Fruit fly (Drosophila melanogaster): ENCODE results near the gene CG42588.

CG42588 gene

dm6 chr3L:12772740-12773686 lies 41.0 kb upstream of the CG42588 start, which contains the start of gene Hip1 (continued):
- TF ChIP-seq pros (GFP tag; optimal IDR thresholded peaks at IDR 0.05) = no peak
- TF ChIP-seq CG10147 (GFP tag; optimal IDR thresholded peaks at IDR 0.05) = no peak
- no peak for TF ChIP-seq CG8944 (GFP tag; optimal IDR thresholded peaks at IDR 0.05)
- TF ChIP-seq prd (optimal IDR thresholded peaks at IDR 0.05) = no peak
- TF ChIP-seq prd (GFP tag; IDR thresholded peaks at IDR 0.05) = no peak
- no peak for TF ChIP-seq mam (GFP tag; optimal IDR thresholded peaks at IDR 0.05)
- peak; percentile 79 for TF ChIP-seq HLH4C (GFP tag; IDR thresholded peaks at IDR 0.05; ENCODE audit: partially characterized antibody)
- TF ChIP-seq cad (GFP tag; optimal IDR thresholded peaks at IDR 0.05) = no peak
- TF ChIP-seq Rx (GFP tag; IDR thresholded peaks at IDR 0.05) = no peak
- TF ChIP-seq Opbp (GFP tag; IDR thresholded peaks at IDR 0.05; ENCODE audit: partially characterized antibody) = peak; percentile 87
- no peak for TF ChIP-seq Xbp1 (GFP tag; optimal IDR thresholded peaks at IDR 0.05)
- TF ChIP-seq CG13287 (GFP tag; IDR thresholded peaks at IDR 0.05; ENCODE audit: partially characterized antibody) = peak; percentile 95
- TF ChIP-seq CG7271 (tag; optimal IDR thresholded peaks at IDR 0.05) = no peak
- no peak for TF ChIP-seq lov (optimal IDR thresholded peaks at IDR 0.05)
- no peak for TF ChIP-seq lov (GFP tag; IDR thresholded peaks at IDR 0.05)
- TF ChIP-seq CG6854 (GFP tag; optimal IDR thresholded peaks at IDR 0.05) = no peak
- no peak for TF ChIP-seq insv (GFP tag; optimal IDR thresholded peaks at IDR 0.05)
- TF ChIP-seq gfzf (GFP tag; optimal IDR thresholded peaks at IDR 0.05) = peak; percentile 15
- no peak for TF ChIP-seq aop (GFP tag; IDR thresholded peaks at IDR 0.05)
- no peak for TF ChIP-seq scrt (GFP tag; optimal IDR thresholded peaks at IDR 0.05)
- TF ChIP-seq chn (GFP tag; optimal IDR thresholded peaks at IDR 0.05) = no peak
- TF ChIP-seq Dref (GFP tag; IDR thresholded peaks at IDR 0.05) = peak; percentile 92
- peak; percentile 88 for TF ChIP-seq Dll (GFP tag; IDR thresholded peaks at IDR 0.05; ENCODE audit: partially characterized antibody)
- TF ChIP-seq CG6683 (GFP tag; optimal IDR thresholded peaks at IDR 0.05) = no peak
- no peak for TF ChIP-seq CG10366 (GFP tag; IDR thresholded peaks at IDR 0.05)
- TF ChIP-seq az2 (GFP tag; optimal IDR thresholded peaks at IDR 0.05) = no peak
- TF ChIP-seq Hey (tag; optimal IDR thresholded peaks at IDR 0.05) = no peak
- TF ChIP-seq CG4328 (GFP tag; optimal IDR thresholded peaks at IDR 0.05) = no peak
- TF ChIP-seq ind (GFP tag; optimal IDR thresholded peaks at IDR 0.05) = no peak
- TF ChIP-seq Bgb (GFP tag; IDR thresholded peaks at IDR 0.05; ENCODE audit: partially characterized antibody) = peak; percentile 93
- TF ChIP-seq amos (GFP tag; IDR thresholded peaks at IDR 0.05; ENCODE audit: partially characterized antibody) = peak; percentile 94; the same call in 1 of the 2 replicates
- no peak for TF ChIP-seq CG3847 (GFP tag; IDR thresholded peaks at IDR 0.05)
- TF ChIP-seq br (optimal IDR thresholded peaks at IDR 0.05) = no peak
- TF ChIP-seq NC2β (GFP tag; optimal IDR thresholded peaks at IDR 0.05) = no peak
- TF ChIP-seq jing (GFP tag; optimal IDR thresholded peaks at IDR 0.05) = no peak
- TF ChIP-seq usp (GFP tag; optimal IDR thresholded peaks at IDR 0.05) = no peak
- no peak for TF ChIP-seq bowl (GFP tag; IDR thresholded peaks at IDR 0.05)
- no peak for TF ChIP-seq PHDP (tag; optimal IDR thresholded peaks at IDR 0.05)
- no peak for TF ChIP-seq CG9727 (GFP tag; optimal IDR thresholded peaks at IDR 0.05)
- no peak for TF ChIP-seq CG18262 (tag; optimal IDR thresholded peaks at IDR 0.05)
- TF ChIP-seq CG18764 (GFP tag; optimal IDR thresholded peaks at IDR 0.05) = no peak
- TF ChIP-seq onecut (GFP tag; IDR thresholded peaks at IDR 0.05) = no peak
- TF ChIP-seq gt (GFP tag; IDR thresholded peaks at IDR 0.05) = no peak
- TF ChIP-seq HLHmδ (GFP tag; optimal IDR thresholded peaks at IDR 0.05) = no peak
- no peak for TF ChIP-seq CG9797 (GFP tag; optimal IDR thresholded peaks at IDR 0.05)
- TF ChIP-seq CG8290 (GFP tag; optimal IDR thresholded peaks at IDR 0.05) = no peak
- no peak for TF ChIP-seq CG8290 (tag; optimal IDR thresholded peaks at IDR 0.05)
- TF ChIP-seq CG8388 (GFP tag; optimal IDR thresholded peaks at IDR 0.05) = no peak
- TF ChIP-seq CG9876 (GFP tag; optimal IDR thresholded peaks at IDR 0.05) = no peak
- peak; percentile 80 for TF ChIP-seq nerfin-2 (GFP tag; IDR thresholded peaks at IDR 0.05; ENCODE audit: partially characterized antibody)
